Worm (Caenorhabditis elegans) whole organism, L1 larva: ENCODE data around the gene C09G9.5.
A peak's percentile ranks its signal among the peaks of the same experiment; 100 is the strongest.

Source experiments
- C04F5.9 ChIP-seq: sonication (generic microtip); optimal IDR thresholded peaks from 2 replicates; lab custom pipeline; 2016; ENCODE audit warnings: missing genetic modification characterization, missing compliant biosample characterization
- C16A3.4 ChIP-seq: fragments of 150-350 bp; optimal IDR thresholded peaks from 2 replicates; lab custom pipeline; 2014; ENCODE audit warnings: missing biosample characterization, missing genetic modification characterization
- alr-1 ChIP-seq: fragments of 200-800 bp; sonication (Bioruptor generic); optimal IDR thresholded peaks from 2 replicates; lab custom pipeline; 2018; ENCODE audit warnings: borderline replicate concordance, mild to moderate bottlenecking, missing genetic modification characterization, missing compliant biosample characterization
- ceh-88 ChIP-seq: fragments of 200-800 bp; sonication (Bioruptor generic); IDR thresholded peaks from 2 replicates; pipeline ENCODE4 v1.3.6; 2022; ENCODE audit warnings: missing genetic modification characterization, missing compliant biosample characterization
- ces-1 ChIP-seq: fragments of 150-350 bp; optimal IDR thresholded peaks from 2 replicates; lab custom pipeline; 2014; ENCODE audit warnings: missing biosample characterization, missing genetic modification reagents, missing genetic modification characterization
- dsc-1 ChIP-seq: sonication (generic microtip); optimal IDR thresholded peaks from 2 replicates; lab custom pipeline; 2016; ENCODE audit warnings: mild to moderate bottlenecking, missing genetic modification characterization, missing compliant biosample characterization
- efl-1 ChIP-seq, 4 experiments: fragments of 150-350 bp; optimal IDR thresholded peaks in 3 of 4; peaks in 1 of 4; 1 replicate in 1 of 4; 2 replicates in 3 of 4; lab custom pipeline; 2014; ENCODE audit warnings: missing biosample characterization in 2 of 4, missing genetic modification characterization in 2 of 4, missing genetic modification reagents in 2 of 4
- efl-3 ChIP-seq: fragments of 200-800 bp; sonication (Bioruptor generic); optimal IDR thresholded peaks from 2 replicates; lab custom pipeline; 2018; ENCODE audit warnings: mild to moderate bottlenecking, missing genetic modification characterization, missing compliant biosample characterization
- egl-13 ChIP-seq: sonication (generic microtip); optimal IDR thresholded peaks from 2 replicates; lab custom pipeline; 2016; ENCODE audit warnings: missing genotype, missing genetic modification reagents, missing genetic modification characterization, missing compliant biosample characterization
- ets-5 ChIP-seq: fragments of 200-800 bp; sonication (Bioruptor generic); IDR thresholded peaks from 2 replicates; pipeline ENCODE4 v1.3.6; 2022; ENCODE audit warnings: missing genetic modification characterization, missing compliant biosample characterization
- fkh-8 ChIP-seq: sonication (generic microtip); optimal IDR thresholded peaks from 2 replicates; lab custom pipeline; 2016; ENCODE audit warnings: mild to moderate bottlenecking, missing genetic modification characterization, missing compliant biosample characterization
- fos-1 ChIP-seq: fragments of 150-350 bp; optimal IDR thresholded peaks from 2 replicates; lab custom pipeline; 2014; ENCODE audit warnings: missing biosample characterization, missing genetic modification characterization
- grh-1 ChIP-seq: fragments of 200-800 bp; sonication (Bioruptor generic); IDR thresholded peaks from 2 replicates; pipeline ENCODE4 v1.3.6; 2022; ENCODE audit warnings: missing genetic modification reagents, missing genetic modification characterization, missing compliant biosample characterization
- isw-1 ChIP-seq: fragments of 200-800 bp; sonication (Bioruptor generic); IDR thresholded peaks from 2 replicates; pipeline ENCODE4 v1.3.6; 2022; ENCODE audit warnings: missing genetic modification characterization, missing compliant biosample characterization
- jun-1 ChIP-seq: fragments of 150-350 bp; optimal IDR thresholded peaks from 2 replicates; lab custom pipeline; 2014; ENCODE audit warnings: missing biosample characterization, missing genetic modification reagents, missing genetic modification characterization
- lin-13 ChIP-seq: fragments of 150-350 bp; optimal IDR thresholded peaks from 2 replicates; lab custom pipeline; 2014; ENCODE audit warnings: missing biosample characterization, missing genetic modification reagents, missing genetic modification characterization
- lin-35 ChIP-seq, 2 experiments: fragments of 150-350 bp; optimal IDR thresholded peaks; 2 replicates each; lab custom pipeline; 2014; ENCODE audit warnings: missing biosample characterization in 2 of 2, missing genetic modification characterization in 2 of 2, missing genetic modification reagents in 2 of 2
- lin-39 ChIP-seq: fragments of 150-350 bp; optimal IDR thresholded peaks from 2 replicates; lab custom pipeline; 2014; ENCODE audit warnings: missing biosample characterization, missing genetic modification reagents, missing genetic modification characterization
- lir-3 ChIP-seq: sonication (generic microtip); optimal IDR thresholded peaks from 2 replicates; lab custom pipeline; 2016; ENCODE audit warnings: mild to moderate bottlenecking, missing genetic modification characterization, moderate library complexity, missing compliant biosample characterization; ENCODE audit not compliant: poor library complexity
- mef-2 ChIP-seq: fragments of 150-350 bp; optimal IDR thresholded peaks from 2 replicates; lab custom pipeline; 2014; ENCODE audit warnings: missing biosample characterization, missing genetic modification characterization
- mep-1 ChIP-seq: fragments of 150-350 bp; optimal IDR thresholded peaks from 2 replicates; lab custom pipeline; 2014; ENCODE audit warnings: missing biosample characterization, missing genetic modification characterization
- nhr-19 ChIP-seq: fragments of 200-800 bp; sonication (Bioruptor generic); conservative IDR thresholded peaks from 2 replicates; pipeline ENCODE4 v1.3.6; 2022; ENCODE audit warnings: missing genetic modification characterization, missing compliant biosample characterization
- nhr-28 ChIP-seq: fragments of 150-350 bp; optimal IDR thresholded peaks from 2 replicates; lab custom pipeline; 2014; ENCODE audit warnings: missing biosample characterization, missing genetic modification characterization
- nhr-47 ChIP-seq: sonication (generic microtip); optimal IDR thresholded peaks from 2 replicates; lab custom pipeline; 2016; ENCODE audit warnings: mild to moderate bottlenecking, missing genetic modification characterization, moderate library complexity, missing compliant biosample characterization
- nhr-71 ChIP-seq: sonication (generic microtip); optimal IDR thresholded peaks from 2 replicates; lab custom pipeline; 2016; ENCODE audit warnings: mild to moderate bottlenecking, missing genetic modification characterization, moderate library complexity, missing compliant biosample characterization
- nhr-85 ChIP-seq: sonication (generic microtip); peaks from one replicate; lab custom pipeline; 2016; ENCODE audit warnings: missing genetic modification characterization, inconsistent platforms, missing compliant biosample characterization
- nhr-90 ChIP-seq: sonication (generic microtip); optimal IDR thresholded peaks from 2 replicates; lab custom pipeline; 2016; ENCODE audit warnings: mild to moderate bottlenecking, missing genetic modification characterization, missing compliant biosample characterization; ENCODE audit not compliant: poor library complexity
- pag-3 ChIP-seq: sonication (generic microtip); optimal IDR thresholded peaks from 2 replicates; lab custom pipeline; 2017; ENCODE audit warnings: missing genetic modification characterization, mild to moderate bottlenecking, missing compliant biosample characterization, antibody characterized with exemption, borderline replicate concordance; ENCODE audit not compliant: insufficient read depth
- pax-3 ChIP-seq: fragments of 200-800 bp; sonication (Bioruptor generic); optimal IDR thresholded peaks from 2 replicates; lab custom pipeline; 2018; ENCODE audit warnings: mild to moderate bottlenecking, missing genetic modification characterization, moderate library complexity, missing compliant biosample characterization
- pqm-1 ChIP-seq: sonication (generic microtip); optimal IDR thresholded peaks from 3 replicates; lab custom pipeline; 2017; ENCODE audit warnings: missing biosample characterization, missing genetic modification characterization
- rnt-1 ChIP-seq: sonication (generic microtip); optimal IDR thresholded peaks from 2 replicates; lab custom pipeline; 2016; ENCODE audit warnings: mild to moderate bottlenecking, missing genetic modification characterization, moderate library complexity, missing compliant biosample characterization
- snu-23 ChIP-seq: sonication (generic microtip); optimal IDR thresholded peaks from 2 replicates; lab custom pipeline; 2016; ENCODE audit warnings: missing genetic modification characterization, missing compliant biosample characterization
- swsn-7 ChIP-seq: sonication (generic microtip); optimal IDR thresholded peaks from 2 replicates; lab custom pipeline; 2016; ENCODE audit warnings: missing genetic modification characterization, missing compliant biosample characterization
- tlp-1 ChIP-seq: fragments of 150-350 bp; optimal IDR thresholded peaks from 2 replicates; lab custom pipeline; 2014; ENCODE audit warnings: missing biosample characterization, missing genetic modification characterization
- unc-130 ChIP-seq: fragments of 150-350 bp; optimal IDR thresholded peaks from 2 replicates; lab custom pipeline; 2017; ENCODE audit warnings: missing biosample characterization, missing genetic modification characterization, inconsistent platforms
- unc-62 ChIP-seq: fragments of 150-350 bp; optimal IDR thresholded peaks from 2 replicates; lab custom pipeline; 2014; ENCODE audit warnings: missing biosample characterization, missing genetic modification reagents, missing genetic modification characterization
- unc-86 ChIP-seq: sonication (generic microtip); optimal IDR thresholded peaks from 2 replicates; lab custom pipeline; 2016; ENCODE audit warnings: missing genetic modification characterization, missing compliant biosample characterization
- xbp-1 ChIP-seq: sonication (generic microtip); optimal IDR thresholded peaks from 2 replicates; lab custom pipeline; 2016; ENCODE audit warnings: missing genetic modification characterization, missing compliant biosample characterization
- zip-4 ChIP-seq: fragments of 200-800 bp; sonication (Bioruptor generic); optimal IDR thresholded peaks from 2 replicates; lab custom pipeline; 2018; ENCODE audit warnings: mild to moderate bottlenecking, missing genetic modification characterization, moderate library complexity, missing compliant biosample characterization
- ztf-11 ChIP-seq, 2 experiments: sonication (generic microtip); optimal IDR thresholded peaks; 2 replicates each; lab custom pipeline; 2016 to 2017; ENCODE audit warnings: missing genetic modification characterization in 2 of 2, missing biosample characterization in 1 of 2, missing compliant biosample characterization in 1 of 2
- ztf-4 ChIP-seq: fragments of 150-350 bp; optimal IDR thresholded peaks from 2 replicates; lab custom pipeline; 2014; ENCODE audit warnings: missing biosample characterization, missing genetic modification characterization

The C09G9.5 gene

ce11 chrIV:8893746-8894145 lies 7.4 kb downstream of the C09G9.5 start, which contains the start of gene rad-54.L2 (continued):
- peak; percentile 5 for TF ChIP-seq fos-1 (tag; lab: Kevin White, UChicago)
- TF ChIP-seq C16A3.4 (tag; lab: Kevin White, UChicago): no peak
- TF ChIP-seq nhr-85 (tag; lab: Kevin White, UChicago): peak; percentile 5
- TF ChIP-seq fkh-8: peak; percentile 79
- TF ChIP-seq lin-35 (GFP tag; optimal IDR thresholded peaks at IDR 0.05; lab: Kevin White, UChicago): peak; percentile 58 to 80
- TF ChIP-seq zip-4 (GFP tag; lab: Kevin White, UChicago): peak; percentile 39
- no peak for TF ChIP-seq ets-5 (GFP tag; lab: Robert Waterston, UW)
- no peak for TF ChIP-seq pqm-1 (tag; lab: Kevin White, UChicago)
- TF ChIP-seq dsc-1 (tag; lab: Kevin White, UChicago): peak; percentile 57
- TF ChIP-seq ceh-88 (GFP tag; lab: Robert Waterston, UW): no peak
- TF ChIP-seq lir-3 (tag; lab: Kevin White, UChicago): no peak
- TF ChIP-seq nhr-28: no peak
- no peak for TF ChIP-seq ztf-11 (tag; optimal IDR thresholded peaks at IDR 0.05; lab: Kevin White, UChicago)
- peak; percentile 43 for TF ChIP-seq lin-13
- no peak for TF ChIP-seq rnt-1 (tag; lab: Kevin White, UChicago)
- TF ChIP-seq xbp-1 (tag; lab: Kevin White, UChicago): peak; percentile 8
- no peak for TF ChIP-seq pax-3 (tag; lab: Kevin White, UChicago)
- TF ChIP-seq isw-1 (GFP tag; lab: Robert Waterston, UW): no peak
- TF ChIP-seq efl-3 (GFP tag; lab: Kevin White, UChicago): no peak
- no peak for TF ChIP-seq alr-1 (tag; lab: Kevin White, UChicago)
- no peak for TF ChIP-seq nhr-19 (GFP tag; lab: Robert Waterston, UW)
- TF ChIP-seq nhr-47 (tag; lab: Kevin White, UChicago): peak; percentile 64
- peak; percentile 54 to 65 for TF ChIP-seq efl-1 (optimal IDR thresholded peaks at IDR 0.05; lab: Kevin White, UChicago)
- peak; percentile 65 to 93 for TF ChIP-seq efl-1 (GFP tag; optimal IDR thresholded peaks at IDR 0.05 in 1 of 2; lab: Kevin White, UChicago)
- TF ChIP-seq unc-62: no peak
- TF ChIP-seq egl-13 (tag; lab: Kevin White, UChicago): peak; percentile 4
- no peak for TF ChIP-seq ztf-4
- TF ChIP-seq unc-86 (tag; lab: Kevin White, UChicago): no peak
- peak; percentile 76 for TF ChIP-seq mep-1
- peak; percentile 25 for TF ChIP-seq swsn-7 (tag; lab: Kevin White, UChicago)
- TF ChIP-seq tlp-1 (tag; lab: Kevin White, UChicago): no peak

- TF ChIP-seq nhr-19 (GFP tag; lab: Robert Waterston, UW): no peak
- no peak for TF ChIP-seq unc-86 (tag; lab: Kevin White, UChicago)
- no peak for TF ChIP-seq fkh-8
- no peak for TF ChIP-seq fos-1 (tag; lab: Kevin White, UChicago)
- TF ChIP-seq mef-2 (tag; lab: Kevin White, UChicago): no peak
- no peak for TF ChIP-seq ces-1 (GFP tag; lab: Kevin White, UChicago)
- no peak for TF ChIP-seq lin-39 (tag; lab: Kevin White, UChicago)
- no peak for TF ChIP-seq lir-3 (tag; lab: Kevin White, UChicago)
- TF ChIP-seq ets-5 (GFP tag; lab: Robert Waterston, UW): no peak
- TF ChIP-seq efl-3 (GFP tag; lab: Kevin White, UChicago): no peak
Measured at ce11 chrIV:8901346-8901745, 15.0 kb downstream of the C09G9.5 start, which contains the start of gene C27B7.5. TSS of gene C27B7.5 (plus strand) at chrIV:8901646.

DNA sequence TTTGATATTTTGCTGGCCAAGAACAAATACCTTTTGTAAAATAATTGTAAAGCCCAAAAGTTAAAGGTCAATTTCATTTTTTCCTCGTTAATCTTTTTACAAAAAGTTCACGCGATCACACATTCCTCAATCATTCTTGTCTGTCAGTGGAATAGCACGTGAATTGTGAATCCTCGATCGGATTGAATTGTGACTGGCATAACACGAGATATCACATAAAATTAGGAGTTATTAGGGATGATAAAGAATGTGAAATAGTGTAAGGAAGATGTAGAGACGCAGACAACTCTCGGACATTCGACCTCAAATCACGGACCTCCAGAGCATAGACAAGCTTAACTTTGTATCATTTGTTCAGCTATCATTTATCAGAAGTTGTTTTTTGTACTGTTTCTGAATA lies 19.8 kb downstream of the C09G9.5 start, which contains the start of gene C27B7.6:
Gene C27B7.6 (minus strand): TSS at position 182 of the 400 bp plus-strand sequence.
- TF ChIP-seq unc-130 (tag; lab: Kevin White, UChicago): peak; percentile 14
- no peak for TF ChIP-seq grh-1 (GFP tag; lab: Robert Waterston, UW)
- no peak for TF ChIP-seq pag-3 (tag; lab: Kevin White, UChicago)
- TF ChIP-seq unc-86 (tag; lab: Kevin White, UChicago): no peak
- TF ChIP-seq rnt-1 (tag; lab: Kevin White, UChicago): peak; percentile 40
- TF ChIP-seq jun-1: no peak
- TF ChIP-seq efl-1 (optimal IDR thresholded peaks at IDR 0.05; lab: Kevin White, UChicago): no peak
- peak in 1 of 2 experiments; percentile 83 for TF ChIP-seq efl-1 (GFP tag; optimal IDR thresholded peaks at IDR 0.05 in 1 of 2; lab: Kevin White, UChicago)
- no peak for TF ChIP-seq nhr-47 (tag; lab: Kevin White, UChicago)
- no peak for TF ChIP-seq C16A3.4 (tag; lab: Kevin White, UChicago)
- peak; percentile 62 for TF ChIP-seq nhr-71
- no peak for TF ChIP-seq C04F5.9 (tag; lab: Kevin White, UChicago)
- peak; percentile 24 for TF ChIP-seq snu-23 (GFP tag; lab: Kevin White, UChicago)
- TF ChIP-seq nhr-90 (tag; lab: Kevin White, UChicago): no peak
